Fruit fly (Drosophila melanogaster): ENCODE measurements around the gene Rpp14b.

The Rpp14b gene

DNA sequence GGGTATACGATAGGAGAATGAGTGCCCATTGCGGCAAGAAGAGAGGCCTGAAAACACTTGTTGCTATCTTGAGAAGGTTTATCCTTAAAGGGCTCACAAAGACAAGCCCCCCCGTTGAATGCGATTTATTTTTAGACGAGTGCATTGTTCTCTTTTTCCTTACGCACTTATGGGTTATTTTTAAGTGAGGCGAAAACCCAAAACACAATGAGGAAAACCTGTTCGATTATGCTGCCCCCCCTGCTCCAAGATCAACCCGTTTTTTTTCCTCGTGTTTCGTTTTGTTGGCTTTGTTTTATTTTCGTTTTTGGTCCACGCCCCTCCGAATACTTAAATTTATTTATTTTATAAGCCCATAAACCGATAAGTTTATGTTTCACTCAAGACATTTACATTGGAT is 4.2 kb downstream of the Rpp14b start:
- no peak for TF ChIP-seq CG7368 (GFP tag; optimal IDR thresholded peaks at IDR 0.05)
- TF ChIP-seq dsx (GFP tag; optimal IDR thresholded peaks at IDR 0.05; ENCODE audit: poor library complexity, severe bottlenecking), result peak; percentile 49
- peak; percentile 57 for TF ChIP-seq Eip78C (GFP tag)
- TF ChIP-seq CG10669 (GFP tag; optimal IDR thresholded peaks at IDR 0.05), result no peak
- TF ChIP-seq ss (GFP tag; optimal IDR thresholded peaks at IDR 0.05), result peak in 1 of 2 experiments; percentile 7

DNA sequence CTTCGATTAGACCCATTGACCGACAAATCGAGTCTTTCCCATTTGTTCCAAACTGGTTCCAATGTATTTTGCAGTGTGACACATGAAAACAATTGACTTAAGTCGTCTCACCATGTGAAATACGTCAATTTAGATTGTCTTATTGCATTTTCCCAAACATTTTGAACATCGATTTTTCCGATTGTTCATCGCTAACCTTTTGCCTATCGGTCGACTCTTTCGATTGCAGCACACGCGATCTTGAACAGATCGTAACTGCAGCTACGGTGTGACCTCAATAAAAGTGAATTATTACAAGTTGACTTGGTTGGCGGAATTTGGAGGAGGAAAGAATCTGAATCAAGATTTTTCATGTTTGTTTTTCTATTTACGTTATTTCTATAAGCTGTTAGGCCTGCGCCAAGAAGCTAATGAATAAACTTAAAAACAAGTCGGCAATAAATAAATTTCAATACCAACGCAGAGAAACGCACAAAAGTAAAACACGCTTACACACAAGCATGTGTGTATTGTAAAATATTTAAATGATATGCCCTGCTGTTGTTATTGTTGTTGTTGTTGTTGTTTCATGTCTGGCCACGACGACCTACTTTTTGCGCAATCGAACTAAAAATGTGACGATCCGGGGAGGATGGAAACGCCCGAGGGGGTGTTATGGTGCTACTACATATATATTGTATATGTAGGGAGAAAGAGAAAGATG is 4.8 kb downstream of the Rpp14b start:
- TF ChIP-seq Met (GFP tag; optimal IDR thresholded peaks at IDR 0.05) (no peak), fkh (GFP tag; optimal IDR thresholded peaks at IDR 0.05) (peak; percentile 56)

- TF ChIP-seq OdsH (GFP tag; optimal IDR thresholded peaks at IDR 0.05) (peak; percentile 92), spab (GFP tag; optimal IDR thresholded peaks at IDR 0.05) (peak; percentile 89), eg (GFP tag; IDR thresholded peaks at IDR 0.05) (peak; percentile 95), CG11762 (GFP tag; optimal IDR thresholded peaks at IDR 0.05; ENCODE audit: insufficient read depth) (peak; percentile 89), CG10669 (GFP tag; optimal IDR thresholded peaks at IDR 0.05) (peak; percentile 95), CG6792 (GFP tag; optimal IDR thresholded peaks at IDR 0.05) (peak; percentile 96), Hr38 (GFP tag; optimal IDR thresholded peaks at IDR 0.05) (no peak), Blimp-1 (GFP tag; optimal IDR thresholded peaks at IDR 0.05) (peak; percentile 89), Hr4 (GFP tag; optimal IDR thresholded peaks at IDR 0.05) (peak; percentile 83), CG8319 (GFP tag; optimal IDR thresholded peaks at IDR 0.05) (peak; percentile 97), svp (GFP tag) (peak; percentile 99), acj6 (GFP tag; optimal IDR thresholded peaks at IDR 0.05) (peak; percentile 92), Eip75B (GFP tag; optimal IDR thresholded peaks at IDR 0.05) (peak; percentile 98), net (GFP tag; optimal IDR thresholded peaks at IDR 0.05) (peak; percentile 90), CG4318 (GFP tag; optimal IDR thresholded peaks at IDR 0.05) (peak; percentile 56), CG15336 (GFP tag; IDR thresholded peaks at IDR 0.05) (peak; percentile 94), topi (GFP tag; optimal IDR thresholded peaks at IDR 0.05) (peak; percentile 97), Smox (GFP tag; optimal IDR thresholded peaks at IDR 0.05) (peak; percentile 92), CG6808 (GFP tag; optimal IDR thresholded peaks at IDR 0.05) (peak; percentile 87), Gug (GFP tag; IDR thresholded peaks at IDR 0.05) (peak; percentile 90), Ets21C (GFP tag; optimal IDR thresholded peaks at IDR 0.05) (peak; percentile 90), CG6276 (GFP tag; optimal IDR thresholded peaks at IDR 0.05) (peak; percentile 85), Eip93F (GFP tag; optimal IDR thresholded peaks at IDR 0.05) (peak; percentile 66), CG9139 (GFP tag; optimal IDR thresholded peaks at IDR 0.05) (peak; percentile 83), Sox15 (GFP tag; optimal IDR thresholded peaks at IDR 0.05) (peak; percentile 81), salr (GFP tag; optimal IDR thresholded peaks at IDR 0.05) (peak; percentile 77 to 78), dsx (GFP tag; optimal IDR thresholded peaks at IDR 0.05; ENCODE audit: poor library complexity, severe bottlenecking) (peak; percentile 94), CG1621 (tag; optimal IDR thresholded peaks at IDR 0.05) (peak; percentile 88), achi (GFP tag; optimal IDR thresholded peaks at IDR 0.05) (peak; percentile 94), Sox14 (GFP tag; optimal IDR thresholded peaks at IDR 0.05) (peak; percentile 91), Hr39 (GFP tag; optimal IDR thresholded peaks at IDR 0.05) (peak; percentile 93), fkh (GFP tag; optimal IDR thresholded peaks at IDR 0.05) (peak; percentile 47), pdm3 (GFP tag; optimal IDR thresholded peaks at IDR 0.05) (peak; percentile 90), CG34406 (GFP tag; optimal IDR thresholded peaks at IDR 0.05) (peak; percentile 93), Met (GFP tag; optimal IDR thresholded peaks at IDR 0.05) (peak; percentile 96), CG11294 (GFP tag; IDR thresholded peaks at IDR 0.05) (peak; percentile 84), CG31627 (GFP tag; optimal IDR thresholded peaks at IDR 0.05) (peak; percentile 91), CG3919 (GFP tag; optimal IDR thresholded peaks at IDR 0.05) (peak; percentile 98), Ets96B (tag; optimal IDR thresholded peaks at IDR 0.05) (peak; percentile 94), CG11902 (GFP tag; optimal IDR thresholded peaks at IDR 0.05) (peak; percentile 95), CG32006 (GFP tag; optimal IDR thresholded peaks at IDR 0.05) (peak; percentile 85), dac (GFP tag; optimal IDR thresholded peaks at IDR 0.05) (peak; percentile 72), esn (GFP tag; optimal IDR thresholded peaks at IDR 0.05) (peak; percentile 96), Eip78C (GFP tag) (peak; percentile 99)
Measured at dm6 chr3R:30061154-30061482, 5.4 kb downstream of the Rpp14b start.

All from whole organism, prepupa.